Fruit fly (Drosophila melanogaster) whole organism, embryonic: ENCODE data around the gene Kdm2.

Experiments
- CG18599 ChIP-seq: fragments of 200-800 bp; sonication (Bioruptor generic); optimal IDR thresholded peaks from 3 replicates; lab custom pipeline; 2017; ENCODE audit warnings: missing biosample characterization, missing genetic modification characterization, mild to moderate bottlenecking, moderate library complexity, missing genetic modification reagents
- salm ChIP-seq: fragments of 200-800 bp; sonication (Bioruptor generic); optimal IDR thresholded peaks from 2 replicates; lab custom pipeline; 2018; ENCODE audit warnings: missing biosample characterization, mild to moderate bottlenecking, missing genetic modification characterization

DNA sequence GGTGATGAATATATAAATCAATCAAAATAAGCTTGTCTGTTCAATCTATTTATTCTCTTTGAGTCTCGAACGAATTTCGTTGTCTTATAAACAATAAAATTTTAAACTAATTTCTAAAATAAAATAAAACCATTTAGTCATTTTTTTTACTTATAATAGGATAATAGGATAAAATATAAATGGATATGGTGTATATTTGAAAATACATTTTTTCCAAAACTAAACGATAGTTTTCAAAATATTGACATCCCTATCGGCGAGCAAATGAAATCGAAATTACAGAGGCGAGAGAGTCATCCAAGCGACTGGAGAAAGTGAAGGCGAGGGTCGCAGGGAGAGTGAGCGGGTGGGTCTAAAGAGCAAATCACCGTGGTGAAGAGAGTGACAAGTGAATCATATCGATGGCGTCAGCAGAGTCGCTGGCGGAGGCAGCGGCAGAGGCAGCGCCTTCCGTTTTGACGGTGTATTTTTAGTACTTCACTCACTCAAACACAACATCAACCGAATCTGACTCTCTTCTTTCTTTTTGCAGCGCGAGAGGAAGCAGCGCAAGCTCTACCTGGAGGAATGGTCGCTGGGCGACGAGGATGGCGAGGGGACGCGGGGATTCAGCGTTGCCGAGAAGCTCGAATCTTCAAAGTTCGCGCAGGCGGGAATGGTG lies 5.2 kb downstream of the Kdm2 start:
- TF ChIP-seq salm (tag; lab: Kevin White, UChicago) (peak; percentile 98), CG18599 (GFP tag; lab: Kevin White, UChicago) (peak; percentile 99)
